Fruit fly (Drosophila melanogaster) whole organism, embryonic: ENCODE results near the gene Sec15.

ENCODE experiments used
- Asciz ChIP-seq: fragments of 200-800 bp; sonication (Bioruptor generic); optimal IDR thresholded peaks from 2 replicates; lab custom pipeline; 2017; ENCODE audit warnings: missing biosample characterization, mild to moderate bottlenecking, missing genetic modification characterization, missing genetic modification reagents
- CG10267 ChIP-seq: fragments of 200-800 bp; sonication (Bioruptor generic); optimal IDR thresholded peaks from 2 replicates; lab custom pipeline; 2018; ENCODE audit warnings: missing biosample characterization, mild to moderate bottlenecking, missing genetic modification characterization, moderate library complexity
- CG10431 ChIP-seq: fragments of 200-800 bp; sonication (Bioruptor generic); optimal IDR thresholded peaks from 3 replicates; lab custom pipeline; 2018; ENCODE audit warnings: missing biosample characterization, mild to moderate bottlenecking, missing genetic modification characterization
- CG11723 ChIP-seq: fragments of 200-800 bp; sonication (Bioruptor generic); optimal IDR thresholded peaks from 2 replicates; lab custom pipeline; 2017; ENCODE audit warnings: missing biosample characterization, mild to moderate bottlenecking, missing genetic modification characterization
- CG12219 ChIP-seq: fragments of 200-800 bp; sonication (Bioruptor generic); optimal IDR thresholded peaks from 3 replicates; lab custom pipeline; 2018; ENCODE audit warnings: missing biosample characterization, mild to moderate bottlenecking, missing genetic modification characterization
- CG13287 ChIP-seq: fragments of 200-800 bp; sonication (Bioruptor generic); IDR thresholded peaks from 2 replicates; pipeline ENCODE4 v1.3.6; 2022; ENCODE audit warnings: missing biosample characterization, missing genetic modification characterization; ENCODE audit not compliant: partially characterized antibody
- CG13296 ChIP-seq: fragments of 200-800 bp; sonication (Bioruptor generic); optimal IDR thresholded peaks from 3 replicates; lab custom pipeline; 2018; ENCODE audit warnings: missing biosample characterization, mild to moderate bottlenecking, missing genetic modification characterization
- CG14667 ChIP-seq: fragments of 200-800 bp; sonication (Bioruptor generic); IDR thresholded peaks from 2 replicates; pipeline ENCODE4 v1.3.6; 2022; ENCODE audit warnings: missing biosample characterization, missing genetic modification characterization
- CG15269 ChIP-seq: fragments of 200-800 bp; sonication (Bioruptor generic); optimal IDR thresholded peaks from 2 replicates; lab custom pipeline; 2018; ENCODE audit warnings: missing biosample characterization, mild to moderate bottlenecking, missing genetic modification characterization, moderate library complexity
- CG15514 ChIP-seq: fragments of 200-800 bp; sonication (Bioruptor generic); optimal IDR thresholded peaks from 3 replicates; lab custom pipeline; 2017; ENCODE audit warnings: missing biosample characterization, missing genetic modification characterization, mild to moderate bottlenecking, moderate library complexity, missing genetic modification reagents
- CG1602 ChIP-seq: fragments of 200-800 bp; sonication (Bioruptor generic); optimal IDR thresholded peaks from 3 replicates; lab custom pipeline; 2016; ENCODE audit warnings: missing biosample characterization, missing genetic modification characterization
- CG1832 ChIP-seq: fragments of 200-800 bp; sonication (Bioruptor generic); optimal IDR thresholded peaks from 2 replicates; lab custom pipeline; 2017; ENCODE audit warnings: missing biosample characterization, mild to moderate bottlenecking, missing genetic modification characterization, inconsistent platforms
- CG2116 ChIP-seq: fragments of 200-800 bp; sonication (Bioruptor generic); optimal IDR thresholded peaks from 3 replicates; lab custom pipeline; 2018; ENCODE audit warnings: missing biosample characterization, mild to moderate bottlenecking, missing genetic modification characterization
- CG30020 ChIP-seq: fragments of 200-800 bp; optimal IDR thresholded peaks from 2 replicates; lab custom pipeline; 2019; ENCODE audit warnings: missing biosample characterization, mild to moderate bottlenecking, missing genetic modification characterization, moderate library complexity
- CG32532 ChIP-seq: fragments of 200-800 bp; sonication (Bioruptor generic); IDR thresholded peaks from 2 replicates; pipeline ENCODE4 v1.3.6; 2022; ENCODE audit warnings: missing biosample characterization, missing genetic modification characterization
- CG3281 ChIP-seq: fragments of 200-800 bp; sonication (Bioruptor generic); optimal IDR thresholded peaks from 3 replicates; lab custom pipeline; 2017; ENCODE audit warnings: missing biosample characterization, mild to moderate bottlenecking, missing genetic modification characterization
- CG42726 ChIP-seq: fragments of 200-800 bp; sonication (Bioruptor generic); IDR thresholded peaks from 2 replicates; pipeline ENCODE4 v1.3.6; 2022; ENCODE audit warnings: missing biosample characterization, missing genetic modification characterization; ENCODE audit not compliant: partially characterized antibody
- CG4424 ChIP-seq: fragments of 200-800 bp; sonication (Bioruptor generic); optimal IDR thresholded peaks from 3 replicates; lab custom pipeline; 2016; ENCODE audit warnings: missing biosample characterization, missing genetic modification characterization
- CG5180 ChIP-seq: fragments of 200-800 bp; sonication (Bioruptor generic); optimal IDR thresholded peaks from 3 replicates; lab custom pipeline; 2017; ENCODE audit warnings: missing biosample characterization, missing genetic modification characterization, mild to moderate bottlenecking, moderate library complexity, missing genetic modification reagents
- CG8089 ChIP-seq: fragments of 200-800 bp; sonication (Bioruptor generic); optimal IDR thresholded peaks from 3 replicates; lab custom pipeline; 2016; ENCODE audit warnings: missing biosample characterization, missing genetic modification characterization
- CG8290 ChIP-seq, 3 experiments: fragments of 200-800 bp; sonication (Bioruptor generic); optimal IDR thresholded peaks; 2 replicates each; lab custom pipeline; 2016 to 2019; ENCODE audit warnings: missing biosample characterization in 3 of 3, missing genetic modification characterization in 3 of 3, mild to moderate bottlenecking in 2 of 3, moderate library complexity in 1 of 3
- CG9215 ChIP-seq: fragments of 200-800 bp; sonication (Bioruptor generic); IDR thresholded peaks from 2 replicates; pipeline ENCODE4 v1.3.6; 2022; ENCODE audit warnings: missing biosample characterization, missing genetic modification characterization
- CG9609 ChIP-seq: fragments of 200-800 bp; sonication (Bioruptor generic); optimal IDR thresholded peaks from 3 replicates; lab custom pipeline; 2016; ENCODE audit warnings: missing biosample characterization, missing genetic modification characterization
- CkIIα-i1 ChIP-seq: fragments of 200-800 bp; sonication (Bioruptor generic); IDR thresholded peaks from 2 replicates; pipeline ENCODE4 v1.3.6; 2022; ENCODE audit warnings: missing biosample characterization, missing genetic modification characterization
- D19B ChIP-seq: fragments of 200-800 bp; sonication (Bioruptor generic); optimal IDR thresholded peaks from 2 replicates; lab custom pipeline; 2017; ENCODE audit warnings: missing biosample characterization, mild to moderate bottlenecking, missing genetic modification characterization
- Dbx ChIP-seq: fragments of 200-800 bp; sonication (Bioruptor generic); IDR thresholded peaks from 3 replicates; pipeline ENCODE4 v1.3.6; 2022; ENCODE audit warnings: missing biosample characterization, missing genetic modification characterization
- Dref ChIP-seq: fragments of 200-800 bp; sonication (Bioruptor generic); IDR thresholded peaks from 2 replicates; pipeline ENCODE4 v1.3.6; 2022; ENCODE audit warnings: missing biosample characterization, missing genetic modification characterization
- Fer1 ChIP-seq: fragments of 200-800 bp; sonication (Bioruptor generic); optimal IDR thresholded peaks from 2 replicates; lab custom pipeline; 2017; ENCODE audit warnings: missing biosample characterization, mild to moderate bottlenecking, missing genetic modification characterization
- Gsc ChIP-seq: fragments of 200-800 bp; sonication (Bioruptor generic); IDR thresholded peaks from 2 replicates; pipeline ENCODE4 v1.3.6; 2022; ENCODE audit warnings: missing biosample characterization, missing genetic modification characterization
- Hsf ChIP-seq: fragments of 200-800 bp; sonication (Bioruptor generic); optimal IDR thresholded peaks from 3 replicates; lab custom pipeline; 2016; ENCODE audit warnings: missing biosample characterization, missing genetic modification characterization
- Myb ChIP-seq: fragments of 200-800 bp; sonication (Bioruptor generic); optimal IDR thresholded peaks from 2 replicates; lab custom pipeline; 2016; ENCODE audit warnings: missing biosample characterization, missing genetic modification characterization
- Opbp ChIP-seq: fragments of 200-800 bp; sonication (Bioruptor generic); IDR thresholded peaks from 3 replicates; pipeline ENCODE4 v1.3.6; 2022; ENCODE audit warnings: missing biosample characterization, missing genetic modification characterization; ENCODE audit not compliant: partially characterized antibody
- Taf1 ChIP-seq: fragments of 200-800 bp; sonication (Bioruptor generic); IDR thresholded peaks from 2 replicates; pipeline ENCODE4 v1.3.6; 2022; ENCODE audit warnings: missing biosample characterization, missing genetic modification characterization
- Xrp1 ChIP-seq: fragments of 200-800 bp; sonication (Bioruptor generic); IDR thresholded peaks from 2 replicates; pipeline ENCODE4 v1.3.6; 2022; ENCODE audit warnings: missing biosample characterization, missing genetic modification characterization
- ase ChIP-seq: fragments of 200-800 bp; sonication (Bioruptor generic); IDR thresholded peaks from 3 replicates; pipeline ENCODE4 v1.3.6; 2022; ENCODE audit warnings: missing biosample characterization, missing genetic modification characterization
- ash1 ChIP-seq: fragments of 200-800 bp; sonication (Bioruptor generic); optimal IDR thresholded peaks from 2 replicates; lab custom pipeline; 2018; ENCODE audit warnings: missing biosample characterization, mild to moderate bottlenecking, missing genetic modification characterization
- ato ChIP-seq: fragments of 200-800 bp; sonication (Bioruptor generic); IDR thresholded peaks from 2 replicates; pipeline ENCODE4 v1.3.6; 2022; ENCODE audit warnings: missing biosample characterization, missing genetic modification characterization; ENCODE audit not compliant: partially characterized antibody
- btn ChIP-seq: fragments of 200-800 bp; sonication (Bioruptor generic); optimal IDR thresholded peaks from 2 replicates; lab custom pipeline; 2016; ENCODE audit warnings: missing biosample characterization, missing genetic modification characterization
- klu ChIP-seq: fragments of 200-800 bp; sonication (Bioruptor generic); IDR thresholded peaks from 2 replicates; pipeline ENCODE4 v1.3.6; 2022; ENCODE audit warnings: missing biosample characterization, missing genetic modification characterization
- lilli ChIP-seq: fragments of 200-800 bp; sonication (Bioruptor generic); optimal IDR thresholded peaks from 3 replicates; lab custom pipeline; 2016; ENCODE audit warnings: missing biosample characterization, missing genetic modification characterization
- luna ChIP-seq: fragments of 200-800 bp; sonication (Bioruptor generic); optimal IDR thresholded peaks from 2 replicates; lab custom pipeline; 2016; ENCODE audit warnings: missing biosample characterization, missing genetic modification characterization
- mam ChIP-seq: fragments of 200-800 bp; sonication (Bioruptor generic); optimal IDR thresholded peaks from 3 replicates; lab custom pipeline; 2016; ENCODE audit warnings: missing biosample characterization, missing genetic modification characterization
- odd ChIP-seq: fragments of 200-800 bp; sonication (Bioruptor generic); optimal IDR thresholded peaks from 2 replicates; lab custom pipeline; 2017; ENCODE audit warnings: missing biosample characterization, mild to moderate bottlenecking, missing genetic modification characterization
- ro ChIP-seq: fragments of 200-800 bp; sonication (Bioruptor generic); IDR thresholded peaks from 2 replicates; pipeline ENCODE4 v1.3.6; 2022; ENCODE audit warnings: missing biosample characterization, missing genetic modification characterization
- sens ChIP-seq: fragments of 200-800 bp; sonication (Bioruptor generic); peaks from one replicate; lab custom pipeline; 2016; ENCODE audit warnings: missing biosample characterization, missing genetic modification characterization
- sima ChIP-seq: fragments of 200-800 bp; sonication (Bioruptor generic); optimal IDR thresholded peaks from 2 replicates; lab custom pipeline; 2016; ENCODE audit warnings: missing biosample characterization, missing genetic modification characterization
- tio ChIP-seq: fragments of 200-800 bp; sonication (Bioruptor generic); optimal IDR thresholded peaks from 2 replicates; lab custom pipeline; 2017; ENCODE audit warnings: missing biosample characterization, missing genetic modification characterization, inconsistent platforms
- trh ChIP-seq: fragments of 200-800 bp; sonication (Bioruptor generic); optimal IDR thresholded peaks from 2 replicates; lab custom pipeline; 2016; ENCODE audit warnings: missing biosample characterization, missing genetic modification characterization
- zen ChIP-seq: fragments of 200-800 bp; sonication (Bioruptor generic); optimal IDR thresholded peaks from 3 replicates; lab custom pipeline; 2018; ENCODE audit warnings: missing biosample characterization, mild to moderate bottlenecking, missing genetic modification characterization, moderate library complexity

Gene Sec15

DNA sequence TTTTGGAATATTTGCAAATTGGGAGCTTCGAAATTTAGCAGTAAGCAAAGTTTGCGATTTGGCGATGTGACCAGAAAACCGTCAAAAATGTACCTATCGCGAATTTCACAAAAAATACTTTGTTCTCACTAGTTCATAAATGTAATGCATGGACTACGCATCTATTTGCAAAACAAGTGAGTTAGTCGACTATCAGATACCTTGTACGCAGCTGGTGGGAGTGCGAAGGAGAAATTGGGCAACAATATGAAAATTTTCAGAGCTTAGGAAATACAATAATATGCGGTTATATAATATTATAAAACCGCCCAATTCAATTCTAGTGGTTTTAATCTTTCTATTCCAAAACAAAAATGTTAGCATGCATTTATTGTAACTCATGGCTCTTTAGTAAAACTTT, 11.0 kb upstream of the Sec15 start, which contains the start of gene Bdbt (continued):
- TF ChIP-seq CG9609 (GFP tag; lab: Kevin White, UChicago) (peak; percentile 21), CG1602 (GFP tag; lab: Kevin White, UChicago) (peak; percentile 31), CG30020 (tag; lab: Kevin White, UChicago) (peak; percentile 68), CG15514 (GFP tag; lab: Kevin White, UChicago) (peak; percentile 81), ato (GFP tag; lab: Robert Waterston, UW) (peak; percentile 81)

DNA sequence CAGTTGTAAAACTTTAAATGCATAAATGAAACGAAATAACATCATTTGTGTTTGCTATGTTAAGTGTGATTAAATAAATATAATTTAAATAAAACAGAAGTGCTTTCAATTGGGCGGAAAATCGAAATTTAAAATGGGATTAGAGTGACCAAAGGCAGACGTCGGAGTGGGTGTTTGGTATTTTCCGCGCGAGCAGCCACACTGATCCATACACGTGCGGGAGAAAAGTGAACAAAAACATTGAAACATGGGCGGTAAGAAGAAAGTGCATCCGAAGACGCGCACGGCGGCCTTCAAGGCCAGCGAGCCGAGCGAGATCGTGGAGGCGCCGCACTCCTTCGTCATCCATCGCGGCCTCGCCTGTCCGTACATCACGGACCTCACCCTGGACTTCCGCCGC, 8.3 kb upstream of the Sec15 start, which contains the start of gene ppan:
TSS of gene ppan (plus strand) at position 198 of the 400 bp plus-strand sequence.
- no peak for TF ChIP-seq sima (GFP tag; lab: Kevin White, UChicago)
- no peak for TF ChIP-seq ro (GFP tag; lab: Robert Waterston, UW)
- TF ChIP-seq CkIIα-i1 (GFP tag; lab: Robert Waterston, UW), result no peak
- no peak for TF ChIP-seq D19B (GFP tag; lab: Kevin White, UChicago)
- TF ChIP-seq CG8089 (GFP tag; lab: Kevin White, UChicago), result no peak
- TF ChIP-seq CG8290 (GFP tag; optimal IDR thresholded peaks at IDR 0.05; lab: Kevin White, UChicago), result no peak
- no peak for TF ChIP-seq CG8290 (tag; optimal IDR thresholded peaks at IDR 0.05; lab: Kevin White, UChicago)
- TF ChIP-seq ash1 (GFP tag; lab: Kevin White, UChicago), result no peak
- no peak for TF ChIP-seq lilli (GFP tag; lab: Kevin White, UChicago)
- TF ChIP-seq Taf1, result no peak
- no peak for TF ChIP-seq Myb (GFP tag; lab: Kevin White, UChicago)
- 0 out of 2 replicates have a peak, but pooled peaks have one; percentile 13 for TF ChIP-seq Xrp1 (GFP tag; lab: Robert Waterston, UW)
- TF ChIP-seq Fer1 (GFP tag; lab: Kevin White, UChicago), result no peak
- no peak for TF ChIP-seq Asciz
- TF ChIP-seq CG3281 (GFP tag; lab: Kevin White, UChicago), result no peak
- TF ChIP-seq mam (GFP tag; lab: Kevin White, UChicago), result no peak
- no peak for TF ChIP-seq trh (GFP tag; lab: Kevin White, UChicago)
- TF ChIP-seq CG42726 (GFP tag; lab: Robert Waterston, UW), result no peak
- TF ChIP-seq Opbp (GFP tag; lab: Robert Waterston, UW), result peak; percentile 17; the same call in 1 of the 3 replicates
- no peak for TF ChIP-seq zen (tag; lab: Kevin White, UChicago)
- peak; percentile 31 for TF ChIP-seq CG10267 (tag; lab: Kevin White, UChicago)
- no peak for TF ChIP-seq tio (GFP tag; lab: Kevin White, UChicago)
- no peak for TF ChIP-seq CG4424 (GFP tag; lab: Kevin White, UChicago)
- no peak for TF ChIP-seq CG10431 (GFP tag; lab: Kevin White, UChicago)
- no peak for TF ChIP-seq CG15269 (tag; lab: Kevin White, UChicago)
- 0 out of 3 replicates have a peak, but pooled peaks have one; percentile 10 for TF ChIP-seq Dbx (GFP tag; lab: Robert Waterston, UW)
- TF ChIP-seq CG2116 (GFP tag; lab: Kevin White, UChicago), result peak; percentile 44
- no peak for TF ChIP-seq CG1602 (GFP tag; lab: Kevin White, UChicago)
- peak; percentile 3 for TF ChIP-seq sens (GFP tag; lab: Kevin White, UChicago)
- peak; percentile 64 for TF ChIP-seq CG13287
- TF ChIP-seq CG32532, result no peak
- no peak for TF ChIP-seq CG1832
- TF ChIP-seq Gsc (GFP tag; lab: Robert Waterston, UW), result no peak
- no peak for TF ChIP-seq CG13296 (GFP tag; lab: Kevin White, UChicago)
- TF ChIP-seq odd, result no peak
- peak; percentile 44 for TF ChIP-seq Dref
- no peak for TF ChIP-seq CG12219
- TF ChIP-seq CG9215 (GFP tag; lab: Robert Waterston, UW), result no peak
- no peak for TF ChIP-seq Hsf
- TF ChIP-seq CG14667 (GFP tag; lab: Robert Waterston, UW), result no peak
- no peak for TF ChIP-seq klu
- no peak for TF ChIP-seq CG11723 (GFP tag; lab: Kevin White, UChicago)
- no peak for TF ChIP-seq ase (GFP tag; lab: Robert Waterston, UW)
- TF ChIP-seq luna, result no peak
- no peak for TF ChIP-seq CG5180 (GFP tag; lab: Kevin White, UChicago)
- TF ChIP-seq btn (GFP tag; lab: Kevin White, UChicago), result no peak
